Worm (Caenorhabditis elegans): ENCODE data around the gene col-104.

Gene col-104

DNA sequence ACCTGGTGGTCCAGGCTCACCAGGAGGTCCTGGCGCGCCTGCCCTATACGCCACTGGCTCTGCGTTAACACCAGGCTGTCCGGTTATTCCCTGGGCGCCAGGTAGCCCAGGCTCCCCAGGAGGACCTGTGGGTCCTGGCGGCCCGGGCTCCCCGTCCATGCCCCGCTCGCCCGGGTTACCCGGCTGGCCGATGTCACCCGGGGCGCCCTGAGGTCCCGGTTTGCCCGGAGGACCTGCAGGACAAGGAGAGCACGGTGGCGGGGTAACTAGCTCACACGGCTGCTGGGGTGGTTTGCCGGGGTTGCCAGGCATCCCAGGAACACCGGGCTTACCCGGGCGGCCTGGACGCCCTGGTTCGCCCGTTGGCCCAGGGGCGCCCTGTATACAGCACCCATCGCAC lies 3.0 kb upstream of the col-104 start:
- TF ChIP-seq unc-130 (tag; optimal IDR thresholded peaks at IDR 0.05) (no peak), grh-1 (GFP tag; IDR thresholded peaks at IDR 0.05) (no peak), efl-1 (optimal IDR thresholded peaks at IDR 0.05) (no peak), efl-1 (GFP tag; optimal IDR thresholded peaks at IDR 0.05 in 1 of 2) (peak in 1 of 2 experiments; percentile 18), ceh-8 (GFP tag; optimal IDR thresholded peaks at IDR 0.05) (peak; percentile 91)

DNA sequence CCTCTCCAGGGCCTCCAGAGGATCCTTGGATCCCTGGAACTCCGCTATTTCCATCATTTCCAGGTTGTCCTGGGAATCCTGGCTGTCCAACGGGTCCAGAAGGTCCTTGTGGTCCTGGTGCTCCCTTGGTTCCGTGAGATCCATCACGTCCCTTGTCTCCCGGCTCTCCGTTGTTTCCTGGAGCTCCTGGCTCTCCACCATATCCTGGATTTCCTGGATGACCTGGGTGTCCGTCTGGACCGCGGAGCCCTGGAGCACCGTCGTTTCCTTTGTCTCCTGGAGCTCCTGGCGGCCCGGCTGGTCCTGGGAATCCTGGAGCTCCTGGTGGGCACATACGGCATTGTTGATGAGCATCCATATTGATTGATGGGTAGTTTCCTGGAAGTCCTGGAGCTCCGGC lies 1.3 kb downstream of the col-104 start:
- no peak for TF ChIP-seq skn-1 (tag; optimal IDR thresholded peaks at IDR 0.05)
- TF ChIP-seq efl-1 (optimal IDR thresholded peaks at IDR 0.05) = no peak
- peak in 1 of 2 experiments; percentile 58 for TF ChIP-seq efl-1 (GFP tag; optimal IDR thresholded peaks at IDR 0.05 in 1 of 2)

DNA sequence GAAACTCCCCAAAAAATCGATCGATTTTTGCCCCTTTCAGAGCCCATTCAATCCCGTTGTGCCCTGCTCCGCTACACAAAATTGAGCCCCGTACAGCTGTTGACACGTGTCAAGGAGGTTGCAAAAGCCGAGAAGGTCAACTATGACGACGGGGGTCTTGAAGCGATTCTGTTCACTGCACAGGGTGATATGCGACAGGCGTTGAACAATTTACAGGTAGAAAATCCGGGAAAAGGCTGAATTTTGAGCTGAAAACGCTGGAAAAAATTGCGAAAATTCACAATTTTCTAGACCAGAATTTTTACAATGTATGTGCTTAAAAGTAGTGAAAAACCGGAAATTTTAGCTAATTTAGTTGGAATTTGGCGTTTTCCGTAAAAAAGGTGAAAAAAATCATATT lies 5.8 kb downstream of the col-104 start:
- TF ChIP-seq mab-9 (GFP tag; IDR thresholded peaks at IDR 0.05) (no peak), mep-1 (tag; optimal IDR thresholded peaks at IDR 0.05) (no peak), ceh-8 (GFP tag; optimal IDR thresholded peaks at IDR 0.05) (no peak), C34B4.2 (tag; optimal IDR thresholded peaks at IDR 0.05) (no peak), unc-86 (tag; optimal IDR thresholded peaks at IDR 0.05) (no peak), ztf-11 (tag; optimal IDR thresholded peaks at IDR 0.05) (no peak), nhr-77 (tag; optimal IDR thresholded peaks at IDR 0.05) (no peak), ceh-90 (tag; optimal IDR thresholded peaks at IDR 0.05) (no peak), nhr-237 (tag; optimal IDR thresholded peaks at IDR 0.05) (no peak), snpc-4 (tag; optimal IDR thresholded peaks at IDR 0.05) (no peak), nhr-19 (GFP tag; conservative IDR thresholded peaks at IDR 0.05) (no peak)

DNA sequence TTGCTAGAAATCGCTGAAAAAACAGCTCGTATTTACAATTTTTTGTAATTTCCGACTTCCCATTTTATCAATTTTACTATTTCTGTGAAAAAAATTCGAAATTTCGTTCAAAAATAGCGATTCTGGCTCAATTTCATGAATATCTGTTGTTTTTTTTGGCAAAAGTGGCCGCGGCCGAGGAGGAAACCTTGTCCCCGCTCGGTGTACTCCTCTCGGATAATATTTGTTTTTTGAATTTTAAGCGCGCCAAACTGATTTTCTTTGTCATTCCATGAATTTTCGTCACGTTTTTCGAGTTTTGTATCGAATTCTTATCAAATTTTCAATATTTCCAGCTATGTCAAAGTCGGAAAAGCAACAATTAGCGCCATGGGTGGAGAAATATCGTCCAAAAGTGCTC lies 8.1 kb downstream of the col-104 start, which contains the start of gene rfc-2:
TSS of gene rfc-2 (plus strand) at position 334 of the 400 bp plus-strand sequence.
- TF ChIP-seq dpl-1 (GFP tag; optimal IDR thresholded peaks at IDR 0.05) (peak; percentile 52 to 74 (median 59)), nhr-76 (tag; optimal IDR thresholded peaks at IDR 0.05) (no peak), grh-1 (GFP tag; IDR thresholded peaks at IDR 0.05) (no peak), tbx-2 (tag; optimal IDR thresholded peaks at IDR 0.05) (peak; percentile 35), sup-37 (GFP tag; optimal IDR thresholded peaks at IDR 0.05) (no peak), mef-2 (tag; optimal IDR thresholded peaks at IDR 0.05) (no peak), fkh-4 (tag; optimal IDR thresholded peaks at IDR 0.05; ENCODE audit: borderline replicate concordance) (peak; percentile 38), efl-1 (optimal IDR thresholded peaks at IDR 0.05) (peak; percentile 40 to 67), efl-1 (GFP tag; optimal IDR thresholded peaks at IDR 0.05 in 1 of 2) (peak; percentile 76 to 94), blmp-1 (tag; optimal IDR thresholded peaks at IDR 0.05) (peak; percentile 15), nhr-19 (GFP tag; conservative IDR thresholded peaks at IDR 0.05) (peak; percentile 27; the same call in 1 of the 2 replicates), vab-15 (tag; optimal IDR thresholded peaks at IDR 0.05) (peak; percentile 38), rnt-1 (tag; optimal IDR thresholded peaks at IDR 0.05) (peak; percentile 91), ceh-90 (tag; optimal IDR thresholded peaks at IDR 0.05) (peak; percentile 78), lsy-2 (tag; optimal IDR thresholded peaks at IDR 0.05) (peak; percentile 38 to 46), nhr-47 (tag; optimal IDR thresholded peaks at IDR 0.05) (peak; percentile 50), nhr-85 (tag) (peak; percentile 51), fkh-8 (tag; optimal IDR thresholded peaks at IDR 0.05) (peak; percentile 1), ama-1 (optimal IDR thresholded peaks at IDR 0.05) (no peak), unc-62 (GFP tag; optimal IDR thresholded peaks at IDR 0.05) (no peak), mep-1 (tag; optimal IDR thresholded peaks at IDR 0.05) (peak; percentile 12), lin-15B (tag; optimal IDR thresholded peaks at IDR 0.05) (peak; percentile 49), ces-1 (GFP tag; optimal IDR thresholded peaks at IDR 0.05) (no peak), lir-3 (tag; optimal IDR thresholded peaks at IDR 0.05; ENCODE audit: poor library complexity) (no peak), nhr-20 (tag; optimal IDR thresholded peaks at IDR 0.05) (peak; percentile 20), efl-3 (GFP tag; optimal IDR thresholded peaks at IDR 0.05) (no peak), nhr-71 (tag; optimal IDR thresholded peaks at IDR 0.05) (peak; percentile 65), lin-13 (GFP tag; optimal IDR thresholded peaks at IDR 0.05) (no peak), dsc-1 (tag; optimal IDR thresholded peaks at IDR 0.05) (peak; percentile 34), swsn-7 (tag; optimal IDR thresholded peaks at IDR 0.05) (peak; percentile 5), ceh-82 (tag; optimal IDR thresholded peaks at IDR 0.05) (peak in 2 of 3 experiments; percentile 33 to 36), xbp-1 (tag; optimal IDR thresholded peaks at IDR 0.05) (peak; percentile 38), pag-3 (tag; optimal IDR thresholded peaks at IDR 0.05; ENCODE audit: borderline replicate concordance, insufficient read depth) (no peak), snu-23 (GFP tag; optimal IDR thresholded peaks at IDR 0.05) (peak; percentile 48), irx-1 (tag; optimal IDR thresholded peaks at IDR 0.05) (peak; percentile 54), ztf-11 (tag; optimal IDR thresholded peaks at IDR 0.05) (peak in 1 of 2 experiments; percentile 61), unc-130 (tag; optimal IDR thresholded peaks at IDR 0.05) (no peak), pqm-1 (tag; optimal IDR thresholded peaks at IDR 0.05) (no peak), skn-1 (tag; optimal IDR thresholded peaks at IDR 0.05) (peak; percentile 20), unc-86 (tag; optimal IDR thresholded peaks at IDR 0.05) (peak; percentile 18)
